Worm (Caenorhabditis elegans) whole organism, L1 larva: ENCODE data around the gene sre-43.

Experiments
- C16A3.4 ChIP-seq: fragments of 150-350 bp; optimal IDR thresholded peaks from 2 replicates; lab custom pipeline; 2014; ENCODE audit warnings: missing biosample characterization, missing genetic modification characterization
- Y116A8C.19 ChIP-seq: sonication (generic microtip); optimal IDR thresholded peaks from 2 replicates; lab custom pipeline; 2016; ENCODE audit warnings: missing compliant biosample characterization, missing genetic modification characterization, borderline replicate concordance
- aly-2 ChIP-seq: fragments of 150-350 bp; optimal IDR thresholded peaks from 2 replicates; lab custom pipeline; 2014; ENCODE audit warnings: missing biosample characterization, missing genetic modification characterization
- ama-1 ChIP-seq: fragments of 150-350 bp; optimal IDR thresholded peaks from 2 replicates; lab custom pipeline; 2014
- ceh-63 ChIP-seq: fragments of 200-800 bp; sonication (Bioruptor generic); optimal IDR thresholded peaks from 2 replicates; lab custom pipeline; 2018; ENCODE audit warnings: mild to moderate bottlenecking, missing genetic modification characterization, missing compliant biosample characterization
- ceh-8 ChIP-seq: fragments of 200-800 bp; sonication (Bioruptor generic); optimal IDR thresholded peaks from 2 replicates; lab custom pipeline; 2018; ENCODE audit warnings: mild to moderate bottlenecking, missing genetic modification characterization, moderate library complexity, missing compliant biosample characterization
- ceh-82 ChIP-seq, 3 experiments: fragments of 150-350 bp in 1 of 3; sonication (generic microtip) in 2 of 3; optimal IDR thresholded peaks; 2 replicates each; lab custom pipeline; 2014 to 2017; ENCODE audit warnings: missing biosample characterization in 3 of 3, missing genetic modification characterization in 3 of 3
- ceh-90 ChIP-seq: sonication (generic microtip); optimal IDR thresholded peaks from 2 replicates; lab custom pipeline; 2016; ENCODE audit warnings: missing genetic modification characterization, missing compliant biosample characterization
- ces-1 ChIP-seq: fragments of 150-350 bp; optimal IDR thresholded peaks from 2 replicates; lab custom pipeline; 2014; ENCODE audit warnings: missing biosample characterization, missing genetic modification reagents, missing genetic modification characterization
- dsc-1 ChIP-seq: sonication (generic microtip); optimal IDR thresholded peaks from 2 replicates; lab custom pipeline; 2016; ENCODE audit warnings: mild to moderate bottlenecking, missing genetic modification characterization, missing compliant biosample characterization
- efl-1 ChIP-seq, 4 experiments: fragments of 150-350 bp; optimal IDR thresholded peaks in 3 of 4; peaks in 1 of 4; 1 replicate in 1 of 4; 2 replicates in 3 of 4; lab custom pipeline; 2014; ENCODE audit warnings: missing biosample characterization in 2 of 4, missing genetic modification characterization in 2 of 4, missing genetic modification reagents in 2 of 4
- egl-13 ChIP-seq: sonication (generic microtip); optimal IDR thresholded peaks from 2 replicates; lab custom pipeline; 2016; ENCODE audit warnings: missing genotype, missing genetic modification reagents, missing genetic modification characterization, missing compliant biosample characterization
- egl-27 ChIP-seq, 2 experiments: fragments of 150-350 bp in 1 of 2; sonication (generic microtip); optimal IDR thresholded peaks; 3 replicates each; lab custom pipeline; 2017 to 2018; ENCODE audit warnings: missing biosample characterization in 2 of 2, missing genetic modification characterization in 2 of 2, missing genetic modification reagents in 2 of 2
- elt-2 ChIP-seq: sonication (generic microtip); optimal IDR thresholded peaks from 2 replicates; lab custom pipeline; 2016; ENCODE audit warnings: missing genetic modification characterization, mild to moderate bottlenecking, inconsistent platforms, missing compliant biosample characterization, missing genetic modification reagents
- fkh-4 ChIP-seq: sonication (generic microtip); optimal IDR thresholded peaks from 2 replicates; lab custom pipeline; 2016; ENCODE audit warnings: missing compliant biosample characterization, missing genetic modification characterization, borderline replicate concordance
- fkh-8 ChIP-seq: sonication (generic microtip); optimal IDR thresholded peaks from 2 replicates; lab custom pipeline; 2016; ENCODE audit warnings: mild to moderate bottlenecking, missing genetic modification characterization, missing compliant biosample characterization
- fos-1 ChIP-seq: fragments of 150-350 bp; optimal IDR thresholded peaks from 2 replicates; lab custom pipeline; 2014; ENCODE audit warnings: missing biosample characterization, missing genetic modification characterization
- hlh-17 ChIP-seq: fragments of 200-800 bp; sonication (Bioruptor generic); optimal IDR thresholded peaks from 2 replicates; lab custom pipeline; 2018; ENCODE audit warnings: missing genetic modification characterization, mild to moderate bottlenecking, missing compliant biosample characterization, moderate library complexity, borderline replicate concordance
- hpl-2 ChIP-seq: fragments of 150-350 bp; optimal IDR thresholded peaks from 2 replicates; lab custom pipeline; 2014; ENCODE audit warnings: missing biosample characterization, missing genetic modification reagents, missing genetic modification characterization
- isw-1 ChIP-seq: fragments of 200-800 bp; sonication (Bioruptor generic); IDR thresholded peaks from 2 replicates; pipeline ENCODE4 v1.3.6; 2022; ENCODE audit warnings: missing genetic modification characterization, missing compliant biosample characterization
- jun-1 ChIP-seq: fragments of 150-350 bp; optimal IDR thresholded peaks from 2 replicates; lab custom pipeline; 2014; ENCODE audit warnings: missing biosample characterization, missing genetic modification reagents, missing genetic modification characterization
- lsy-2 ChIP-seq, 2 experiments: fragments of 150-350 bp; optimal IDR thresholded peaks; 2 replicates each; lab custom pipeline; 2014; ENCODE audit warnings: missing biosample characterization in 2 of 2, missing genetic modification characterization in 2 of 2
- mab-9 ChIP-seq: fragments of 200-800 bp; sonication (Bioruptor generic); IDR thresholded peaks from 2 replicates; pipeline ENCODE4 v1.3.6; 2022; ENCODE audit warnings: missing genetic modification reagents, missing genetic modification characterization, missing compliant biosample characterization
- mdl-1 ChIP-seq, 2 experiments: fragments of 150-350 bp; optimal IDR thresholded peaks; 2 replicates each; lab custom pipeline; 2014 to 2017; ENCODE audit warnings: missing biosample characterization in 2 of 2, missing genetic modification characterization in 2 of 2, inconsistent platforms in 1 of 2
- mef-2 ChIP-seq: fragments of 150-350 bp; optimal IDR thresholded peaks from 2 replicates; lab custom pipeline; 2014; ENCODE audit warnings: missing biosample characterization, missing genetic modification characterization
- mep-1 ChIP-seq: fragments of 150-350 bp; optimal IDR thresholded peaks from 2 replicates; lab custom pipeline; 2014; ENCODE audit warnings: missing biosample characterization, missing genetic modification characterization
- nhr-11 ChIP-seq: fragments of 150-350 bp; optimal IDR thresholded peaks from 2 replicates; lab custom pipeline; 2014; ENCODE audit warnings: missing biosample characterization, missing genetic modification characterization
- nhr-19 ChIP-seq: fragments of 200-800 bp; sonication (Bioruptor generic); conservative IDR thresholded peaks from 2 replicates; pipeline ENCODE4 v1.3.6; 2022; ENCODE audit warnings: missing genetic modification characterization, missing compliant biosample characterization
- nhr-20 ChIP-seq: sonication (generic microtip); optimal IDR thresholded peaks from 2 replicates; lab custom pipeline; 2016; ENCODE audit warnings: mild to moderate bottlenecking, missing genetic modification characterization, missing compliant biosample characterization
- nhr-237 ChIP-seq: fragments of 150-350 bp; optimal IDR thresholded peaks from 2 replicates; lab custom pipeline; 2014; ENCODE audit warnings: missing biosample characterization, missing genetic modification characterization
- nhr-28 ChIP-seq: fragments of 150-350 bp; optimal IDR thresholded peaks from 2 replicates; lab custom pipeline; 2014; ENCODE audit warnings: missing biosample characterization, missing genetic modification characterization
- nhr-71 ChIP-seq: sonication (generic microtip); optimal IDR thresholded peaks from 2 replicates; lab custom pipeline; 2016; ENCODE audit warnings: mild to moderate bottlenecking, missing genetic modification characterization, moderate library complexity, missing compliant biosample characterization
- nhr-85 ChIP-seq: sonication (generic microtip); peaks from one replicate; lab custom pipeline; 2016; ENCODE audit warnings: missing genetic modification characterization, inconsistent platforms, missing compliant biosample characterization
- pag-3 ChIP-seq: sonication (generic microtip); optimal IDR thresholded peaks from 2 replicates; lab custom pipeline; 2017; ENCODE audit warnings: missing genetic modification characterization, mild to moderate bottlenecking, missing compliant biosample characterization, antibody characterized with exemption, borderline replicate concordance; ENCODE audit not compliant: insufficient read depth
- pax-3 ChIP-seq: fragments of 200-800 bp; sonication (Bioruptor generic); optimal IDR thresholded peaks from 2 replicates; lab custom pipeline; 2018; ENCODE audit warnings: mild to moderate bottlenecking, missing genetic modification characterization, moderate library complexity, missing compliant biosample characterization
- rnt-1 ChIP-seq: sonication (generic microtip); optimal IDR thresholded peaks from 2 replicates; lab custom pipeline; 2016; ENCODE audit warnings: mild to moderate bottlenecking, missing genetic modification characterization, moderate library complexity, missing compliant biosample characterization
- snpc-4 ChIP-seq: fragments of 150-350 bp; optimal IDR thresholded peaks from 2 replicates; lab custom pipeline; 2014; ENCODE audit warnings: missing biosample characterization, missing genetic modification characterization
- snu-23 ChIP-seq: sonication (generic microtip); optimal IDR thresholded peaks from 2 replicates; lab custom pipeline; 2016; ENCODE audit warnings: missing genetic modification characterization, missing compliant biosample characterization
- sox-4 ChIP-seq: sonication (generic microtip); optimal IDR thresholded peaks from 2 replicates; lab custom pipeline; 2016; ENCODE audit warnings: missing genetic modification characterization, missing compliant biosample characterization
- sup-37 ChIP-seq: fragments of 200-800 bp; sonication (Bioruptor generic); optimal IDR thresholded peaks from 2 replicates; lab custom pipeline; 2018; ENCODE audit warnings: mild to moderate bottlenecking, missing genetic modification characterization, missing compliant biosample characterization
- swsn-7 ChIP-seq: sonication (generic microtip); optimal IDR thresholded peaks from 2 replicates; lab custom pipeline; 2016; ENCODE audit warnings: missing genetic modification characterization, missing compliant biosample characterization
- tbx-2 ChIP-seq: sonication (generic microtip); optimal IDR thresholded peaks from 2 replicates; lab custom pipeline; 2016; ENCODE audit warnings: missing genetic modification characterization, missing compliant biosample characterization
- unc-130 ChIP-seq: fragments of 150-350 bp; optimal IDR thresholded peaks from 2 replicates; lab custom pipeline; 2017; ENCODE audit warnings: missing biosample characterization, missing genetic modification characterization, inconsistent platforms
- unc-86 ChIP-seq: sonication (generic microtip); optimal IDR thresholded peaks from 2 replicates; lab custom pipeline; 2016; ENCODE audit warnings: missing genetic modification characterization, missing compliant biosample characterization
- unc-98 ChIP-seq: fragments of 200-800 bp; sonication (Bioruptor generic); IDR thresholded peaks from 2 replicates; pipeline ENCODE4 v1.3.6; 2022; ENCODE audit warnings: missing genetic modification characterization, missing compliant biosample characterization
- vab-15 ChIP-seq: sonication (generic microtip); optimal IDR thresholded peaks from 2 replicates; lab custom pipeline; 2017; ENCODE audit warnings: missing genotype, mild to moderate bottlenecking, missing genetic modification characterization, missing compliant biosample characterization
- zag-1 ChIP-seq: fragments of 150-350 bp; optimal IDR thresholded peaks from 2 replicates; lab custom pipeline; 2014; ENCODE audit warnings: missing biosample characterization, missing genetic modification characterization
- zip-4 ChIP-seq: fragments of 200-800 bp; sonication (Bioruptor generic); optimal IDR thresholded peaks from 2 replicates; lab custom pipeline; 2018; ENCODE audit warnings: mild to moderate bottlenecking, missing genetic modification characterization, moderate library complexity, missing compliant biosample characterization

Gene sre-43

DNA sequence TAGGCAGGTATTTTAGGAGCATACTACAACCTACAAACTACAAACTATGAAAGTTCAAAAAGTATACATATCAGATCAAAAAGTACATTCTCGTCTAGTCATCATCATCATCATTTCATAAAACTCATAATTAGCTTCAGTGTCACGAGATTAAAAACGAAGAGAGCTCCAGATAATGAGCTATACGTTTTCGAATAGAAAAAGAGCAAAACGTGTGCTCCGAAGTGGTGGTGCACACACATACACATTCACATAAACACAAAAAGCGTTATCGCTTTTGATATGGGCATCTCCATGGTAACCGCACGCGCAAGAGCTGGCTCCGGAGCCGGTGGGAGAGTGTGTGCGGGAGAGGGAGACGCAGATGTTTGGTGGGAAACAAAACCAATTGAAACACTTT, 4.6 kb downstream of the sre-43 start (continued):
- TF ChIP-seq egl-13 (tag; lab: Kevin White, UChicago) (no peak), isw-1 (GFP tag; lab: Robert Waterston, UW) (no peak), ceh-8 (peak; percentile 17), hpl-2 (GFP tag; lab: Kevin White, UChicago) (no peak), mdl-1 (tag; optimal IDR thresholded peaks at IDR 0.05; lab: Kevin White, UChicago) (no peak), pax-3 (tag; lab: Kevin White, UChicago) (no peak), zag-1 (tag; lab: Kevin White, UChicago) (no peak), dsc-1 (tag; lab: Kevin White, UChicago) (peak; percentile 67), vab-15 (tag; lab: Kevin White, UChicago) (no peak), tbx-2 (no peak), egl-27 (tag; optimal IDR thresholded peaks at IDR 0.05; lab: Kevin White, UChicago) (no peak), unc-130 (no peak), nhr-71 (peak; percentile 49), jun-1 (tag; lab: Kevin White, UChicago) (peak; percentile 12), ama-1 (lab: Kevin White, UChicago) (no peak), fos-1 (tag; lab: Kevin White, UChicago) (no peak), nhr-28 (no peak), swsn-7 (peak; percentile 7), nhr-20 (tag; lab: Kevin White, UChicago) (peak; percentile 2), unc-86 (tag; lab: Kevin White, UChicago) (no peak), unc-98 (GFP tag; lab: Robert Waterston, UW) (no peak), nhr-19 (GFP tag; lab: Robert Waterston, UW) (no peak), nhr-237 (no peak), fkh-8 (tag; lab: Kevin White, UChicago) (peak; percentile 87), sox-4 (tag; lab: Kevin White, UChicago) (no peak), pag-3 (tag; lab: Kevin White, UChicago) (no peak), mep-1 (tag; lab: Kevin White, UChicago) (no peak), elt-2 (tag; lab: Kevin White, UChicago) (no peak), hlh-17 (GFP tag; lab: Kevin White, UChicago) (no peak), snu-23 (GFP tag; lab: Kevin White, UChicago) (no peak), Y116A8C.19 (tag; lab: Kevin White, UChicago) (no peak)
- TF ChIP-seq, all 84 proteins: peak for 9

DNA sequence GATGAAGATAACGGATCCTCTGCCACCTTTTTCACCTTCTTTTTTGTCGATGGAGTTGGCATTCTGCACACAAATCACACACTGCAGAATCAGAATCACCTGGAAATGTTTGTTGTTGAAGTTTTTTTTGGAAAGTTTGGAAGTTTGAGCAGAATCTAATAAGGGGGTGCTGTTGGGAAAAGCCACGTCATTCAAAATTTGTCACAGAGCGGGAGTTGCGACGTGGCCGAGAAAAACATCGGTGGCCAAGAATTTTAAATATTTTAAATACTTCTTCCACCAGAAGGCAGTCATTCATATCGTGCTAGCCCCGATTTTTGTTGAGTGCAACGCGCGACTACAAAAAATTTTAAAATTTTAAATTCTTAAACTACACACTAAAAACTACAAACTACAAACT, 6.6 kb downstream of the sre-43 start, which contains the start of gene rpi-1:
Gene rpi-1, minus strand, starts transcription at position 101 of the 400 bp plus-strand sequence.
- TF ChIP-seq tbx-2 = no peak
- no peak for TF ChIP-seq mab-9 (GFP tag; lab: Robert Waterston, UW)
- TF ChIP-seq zip-4 (GFP tag; lab: Kevin White, UChicago) = no peak

DNA sequence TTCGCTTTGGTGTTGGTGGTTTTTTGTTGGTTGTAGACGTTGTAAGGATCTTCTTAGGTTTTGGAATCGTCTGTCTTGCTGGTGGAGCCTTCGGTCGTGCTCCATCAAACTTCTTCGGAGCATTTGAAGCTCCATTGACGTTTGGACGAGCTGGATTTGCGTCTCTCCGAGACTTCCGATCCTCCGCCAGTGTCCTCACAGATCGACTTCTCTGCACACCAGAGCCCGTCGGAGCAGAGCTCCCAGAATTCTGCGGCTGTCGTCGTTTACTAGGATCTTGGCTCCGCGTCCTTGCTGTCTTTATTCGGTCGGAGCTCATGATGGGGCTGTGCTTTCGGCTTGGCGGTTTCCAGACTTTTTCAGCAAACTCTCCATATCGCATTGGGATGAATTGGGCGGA, 7.3 kb downstream of the sre-43 start:
- TF ChIP-seq C16A3.4 (tag; lab: Kevin White, UChicago) (no peak), nhr-85 (peak; percentile 14), lsy-2 (tag; optimal IDR thresholded peaks at IDR 0.05; lab: Kevin White, UChicago) (no peak), rnt-1 (tag; lab: Kevin White, UChicago) (no peak), mdl-1 (tag; optimal IDR thresholded peaks at IDR 0.05; lab: Kevin White, UChicago) (no peak)

DNA sequence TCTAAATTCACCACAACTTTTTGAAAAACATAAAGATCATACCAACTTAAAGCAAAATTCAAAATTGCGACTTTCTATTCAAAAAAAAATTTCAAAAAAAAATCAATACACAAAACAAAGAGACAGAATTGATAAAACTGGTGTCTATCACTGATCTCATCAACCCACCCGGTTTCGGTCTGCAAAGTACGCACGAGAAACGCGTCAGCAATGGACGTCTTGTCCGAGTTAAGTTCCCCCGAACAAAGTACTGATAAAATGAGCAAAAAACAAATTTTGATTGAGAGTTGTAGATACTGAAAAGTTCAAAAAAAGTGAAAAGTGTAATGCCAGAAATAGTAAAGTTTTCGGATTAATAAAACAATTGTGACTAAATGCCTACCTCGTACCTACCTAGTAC, 10.5 kb downstream of the sre-43 start:
- no peak for TF ChIP-seq snpc-4
- TF ChIP-seq sup-37 (GFP tag; lab: Kevin White, UChicago) = no peak
- no peak for TF ChIP-seq ceh-63 (GFP tag; lab: Kevin White, UChicago)
- TF ChIP-seq ceh-82 (tag; optimal IDR thresholded peaks at IDR 0.05; lab: Kevin White, UChicago) = no peak
- no peak for TF ChIP-seq fkh-8 (tag; lab: Kevin White, UChicago)
- TF ChIP-seq aly-2 (tag; lab: Kevin White, UChicago) = no peak
- no peak for TF ChIP-seq ces-1 (GFP tag; lab: Kevin White, UChicago)
- no peak for TF ChIP-seq ceh-90 (tag; lab: Kevin White, UChicago)
- no peak for TF ChIP-seq swsn-7
- no peak for TF ChIP-seq dsc-1 (tag; lab: Kevin White, UChicago)
- no peak for TF ChIP-seq nhr-11
- TF ChIP-seq mef-2 (tag; lab: Kevin White, UChicago) = no peak
- TF ChIP-seq nhr-71 = peak; percentile 25
- TF ChIP-seq sox-4 (tag; lab: Kevin White, UChicago) = no peak
- TF ChIP-seq fkh-4 (tag; lab: Kevin White, UChicago) = no peak
- no peak for TF ChIP-seq pax-3 (tag; lab: Kevin White, UChicago)
- TF ChIP-seq fos-1 (tag; lab: Kevin White, UChicago) = no peak
- TF ChIP-seq efl-1 (optimal IDR thresholded peaks at IDR 0.05; lab: Kevin White, UChicago) = no peak
- TF ChIP-seq efl-1 (GFP tag; optimal IDR thresholded peaks at IDR 0.05 in 1 of 2; lab: Kevin White, UChicago) = no peak
